Worm (Caenorhabditis elegans): ENCODE measurements around the gene K12B6.11.

DNA sequence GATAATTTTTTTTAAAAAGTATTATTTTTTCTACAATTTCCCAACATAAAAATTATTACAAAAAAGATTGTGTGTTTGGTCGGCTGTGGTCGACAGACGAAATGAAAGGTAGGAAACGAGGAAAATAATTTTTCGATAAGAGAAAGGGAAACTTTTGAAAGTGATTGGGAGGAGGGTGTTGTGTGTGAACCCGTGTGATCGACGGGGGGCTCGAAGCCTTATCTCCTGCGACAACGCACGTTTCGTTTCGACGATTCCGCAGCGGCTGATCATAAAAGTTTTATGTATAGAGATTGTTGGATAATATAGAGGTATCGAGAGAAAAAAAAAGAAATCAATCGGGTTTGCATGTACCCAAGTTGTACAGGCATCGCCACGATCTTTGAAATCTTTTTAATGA lies 45.4 kb upstream of the K12B6.11 start:
- no peak for TF ChIP-seq nhr-12 (tag; optimal IDR thresholded peaks at IDR 0.05)
- no peak for TF ChIP-seq nhr-77 (tag; optimal IDR thresholded peaks at IDR 0.05)

All from whole organism, L2 larva.